Worm (Caenorhabditis elegans) whole organism, young adult: ENCODE results near the gene F40D4.17.

Experiments
- B0019.2 ChIP-seq: fragments of 200-800 bp; sonication (Bioruptor generic); conservative IDR thresholded peaks from 2 replicates; pipeline ENCODE4 v1.3.6; 2022; ENCODE audit warnings: missing genetic modification reagents, missing genetic modification characterization, missing compliant biosample characterization
- F52B5.7 ChIP-seq: sonication (generic microtip); optimal IDR thresholded peaks from 2 replicates; lab custom pipeline; 2016; ENCODE audit warnings: mild to moderate bottlenecking, missing genetic modification characterization, missing compliant biosample characterization
- F55B11.4 ChIP-seq: sonication (generic microtip); optimal IDR thresholded peaks from 2 replicates; lab custom pipeline; 2016; ENCODE audit warnings: missing compliant biosample characterization, missing genetic modification characterization, borderline replicate concordance; ENCODE audit not compliant: insufficient read depth
- F57A8.1 ChIP-seq: fragments of 200-800 bp; sonication (Bioruptor generic); optimal IDR thresholded peaks from 2 replicates; lab custom pipeline; 2018; ENCODE audit warnings: mild to moderate bottlenecking, missing genetic modification characterization, moderate library complexity, missing compliant biosample characterization
- T07F8.4 ChIP-seq: sonication (generic microtip); optimal IDR thresholded peaks from 2 replicates; lab custom pipeline; 2016; ENCODE audit warnings: mild to moderate bottlenecking, missing genetic modification characterization, moderate library complexity, missing compliant biosample characterization
- Y53F4B.3 ChIP-seq: fragments of 200-800 bp; sonication (Bioruptor generic); IDR thresholded peaks from 2 replicates; pipeline ENCODE4 v1.3.6; 2022; ENCODE audit warnings: missing genetic modification reagents, missing genetic modification characterization, missing compliant biosample characterization
- ama-1 ChIP-seq, 3 experiments: fragments of 150-350 bp in 1 of 3; sonication (generic microtip) in 2 of 3; optimal IDR thresholded peaks; 2 replicates each; lab custom pipeline; 2014 to 2018; ENCODE audit warnings: missing biosample characterization in 2 of 3, missing genetic modification characterization in 2 of 3, missing genetic modification reagents in 2 of 3
- ccch-3 ChIP-seq: fragments of 200-800 bp; sonication (Bioruptor generic); optimal IDR thresholded peaks from 2 replicates; lab custom pipeline; 2018; ENCODE audit warnings: mild to moderate bottlenecking, missing genetic modification characterization, missing compliant biosample characterization
- ceh-79 ChIP-seq: sonication (generic microtip); optimal IDR thresholded peaks from 2 replicates; lab custom pipeline; 2017; ENCODE audit warnings: mild to moderate bottlenecking, missing genetic modification characterization, missing compliant biosample characterization
- egrh-3 ChIP-seq: fragments of 200-800 bp; sonication (Bioruptor generic); IDR thresholded peaks from 2 replicates; pipeline ENCODE4 v1.3.6; 2022; ENCODE audit warnings: missing genetic modification reagents, missing genetic modification characterization, missing compliant biosample characterization
- ekl-4 ChIP-seq: fragments of 200-800 bp; sonication (Bioruptor generic); IDR thresholded peaks from 2 replicates; pipeline ENCODE4 v1.3.6; 2022; ENCODE audit warnings: missing genetic modification reagents, missing genetic modification characterization, missing compliant biosample characterization
- hlh-12 ChIP-seq: sonication (generic microtip); optimal IDR thresholded peaks from 2 replicates; lab custom pipeline; 2016; ENCODE audit warnings: missing genetic modification characterization, missing compliant biosample characterization
- hmg-1.2 ChIP-seq: fragments of 200-800 bp; sonication (Bioruptor generic); IDR thresholded peaks from 2 replicates; pipeline ENCODE4 v1.3.6; 2022; ENCODE audit warnings: missing genetic modification reagents, missing genetic modification characterization, missing compliant biosample characterization
- hmg-20 ChIP-seq: fragments of 200-800 bp; sonication (Bioruptor generic); IDR thresholded peaks from 2 replicates; pipeline ENCODE4 v1.3.6; 2022; ENCODE audit warnings: missing genetic modification reagents, missing genetic modification characterization, missing compliant biosample characterization
- lir-1 ChIP-seq: fragments of 200-800 bp; sonication (Bioruptor generic); conservative IDR thresholded peaks from 2 replicates; pipeline ENCODE4 v1.3.6; 2022; ENCODE audit warnings: missing genetic modification reagents, missing genetic modification characterization, missing compliant biosample characterization
- lsy-27 ChIP-seq: sonication (generic microtip); optimal IDR thresholded peaks from 2 replicates; lab custom pipeline; 2017; ENCODE audit warnings: missing genetic modification characterization, mild to moderate bottlenecking, missing compliant biosample characterization, antibody characterized with exemption, missing genotype, borderline replicate concordance; ENCODE audit not compliant: insufficient read depth
- madf-3 ChIP-seq: fragments of 200-800 bp; sonication (Bioruptor generic); IDR thresholded peaks from 2 replicates; pipeline ENCODE4 v1.3.6; 2022; ENCODE audit warnings: missing genetic modification reagents, missing genetic modification characterization, missing compliant biosample characterization
- nhr-120 ChIP-seq: fragments of 200-800 bp; sonication (Bioruptor generic); IDR thresholded peaks from 2 replicates; pipeline ENCODE4 v1.3.6; 2022; ENCODE audit warnings: missing genetic modification characterization, missing compliant biosample characterization
- nhr-27 ChIP-seq: fragments of 200-800 bp; sonication (Bioruptor generic); optimal IDR thresholded peaks from 2 replicates; lab custom pipeline; 2018; ENCODE audit warnings: mild to moderate bottlenecking, missing genetic modification characterization, moderate library complexity, missing compliant biosample characterization
- pha-4 ChIP-seq: fragments of 150-350 bp; sonication (generic microtip); optimal IDR thresholded peaks from 2 replicates; lab custom pipeline; 2014; ENCODE audit warnings: missing biosample characterization, missing genetic modification reagents, missing genetic modification characterization
- rec-8 ChIP-seq, 2 experiments: sonication (generic microtip); optimal IDR thresholded peaks; 2 replicates each; lab custom pipeline; 2016; ENCODE audit warnings: mild to moderate bottlenecking in 2 of 2, missing genetic modification characterization in 2 of 2, missing genetic modification reagents in 2 of 2, missing genotype in 2 of 2, missing biosample characterization in 1 of 2, missing compliant biosample characterization in 1 of 2, moderate library complexity in 1 of 2
- sea-2 ChIP-seq: fragments of 200-800 bp; sonication (Bioruptor generic); IDR thresholded peaks from 2 replicates; pipeline ENCODE4 v1.3.6; 2022; ENCODE audit warnings: missing genetic modification characterization, missing compliant biosample characterization
- snpc-1.1 ChIP-seq: sonication (generic microtip); optimal IDR thresholded peaks from 2 replicates; lab custom pipeline; 2017; ENCODE audit warnings: missing genetic modification characterization, mild to moderate bottlenecking, missing compliant biosample characterization, antibody characterized with exemption, moderate library complexity, missing genotype, missing genetic modification reagents; ENCODE audit not compliant: insufficient read depth
- snpc-4 ChIP-seq, 5 experiments: fragments of 150-350 bp in 1 of 5; sonication (generic microtip) in 4 of 5; optimal IDR thresholded peaks; 2 replicates each; lab custom pipeline; 2014 to 2018; ENCODE audit warnings: missing genetic modification characterization in 5 of 5, missing biosample characterization in 3 of 5, antibody characterized with exemption in 2 of 5, mild to moderate bottlenecking in 2 of 5, missing compliant biosample characterization in 2 of 5, missing genotype in 2 of 5, moderate library complexity in 2 of 5, missing genetic modification reagents in 1 of 5
- unc-130 ChIP-seq: sonication (generic microtip); optimal IDR thresholded peaks from 2 replicates; lab custom pipeline; 2016; ENCODE audit warnings: missing genetic modification reagents, missing genetic modification characterization, missing compliant biosample characterization
- unc-62 ChIP-seq: fragments of 150-350 bp; optimal IDR thresholded peaks from 2 replicates; lab custom pipeline; 2014; ENCODE audit warnings: missing biosample characterization, missing genetic modification reagents, missing genetic modification characterization
- zim-3 ChIP-seq: sonication (generic microtip); optimal IDR thresholded peaks from 2 replicates; lab custom pipeline; 2017; ENCODE audit warnings: mild to moderate bottlenecking, missing genetic modification characterization, moderate library complexity, missing compliant biosample characterization
- ztf-18 ChIP-seq: sonication (generic microtip); optimal IDR thresholded peaks from 2 replicates; lab custom pipeline; 2016; ENCODE audit warnings: missing genotype, mild to moderate bottlenecking, missing genetic modification characterization, missing compliant biosample characterization
- ztf-26 ChIP-seq: sonication (generic microtip); optimal IDR thresholded peaks from 2 replicates; lab custom pipeline; 2017; ENCODE audit warnings: missing genetic modification characterization, missing compliant biosample characterization
- ztf-28 ChIP-seq: fragments of 200-800 bp; sonication (Bioruptor generic); IDR thresholded peaks from 2 replicates; pipeline ENCODE4 v1.3.6; 2022; ENCODE audit warnings: missing genetic modification reagents, missing genetic modification characterization, missing compliant biosample characterization
- ztf-3 ChIP-seq: fragments of 200-800 bp; sonication (Bioruptor generic); optimal IDR thresholded peaks from 2 replicates; lab custom pipeline; 2018; ENCODE audit warnings: mild to moderate bottlenecking, missing genetic modification characterization, missing compliant biosample characterization

The F40D4.17 gene

DNA sequence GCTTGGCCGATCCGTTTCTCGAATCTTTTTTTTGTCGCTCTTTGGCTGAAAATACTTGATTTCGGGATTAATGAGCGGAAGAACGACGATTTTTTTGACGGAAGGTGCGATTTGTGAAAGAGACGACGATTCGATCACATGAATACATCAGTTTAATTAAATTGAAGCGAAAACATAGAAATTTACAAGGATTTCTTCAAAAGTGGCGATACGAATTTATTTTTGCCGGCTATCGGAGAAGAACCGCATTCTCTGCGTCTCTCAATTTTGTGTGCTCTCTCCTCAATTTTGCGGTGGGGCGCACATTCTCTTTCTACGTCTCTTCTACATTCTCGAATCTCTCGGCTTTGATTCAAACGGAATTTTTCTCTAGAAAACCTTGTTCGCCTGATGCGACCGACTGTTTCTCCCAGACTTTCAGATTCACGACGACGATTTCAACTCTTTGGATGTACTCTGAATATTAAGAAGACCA lies at the start of gene F40D4.17:
Gene F40D4.17 (minus strand): TSS at position 51 of the 475 bp plus-strand sequence.
- TF ChIP-seq hmg-1.2 (peak; percentile 96), zim-3 (tag; lab: Kevin White, UChicago) (no peak), snpc-4 (GFP tag; optimal IDR thresholded peaks at IDR 0.05; lab: Kevin White, UChicago) (no peak), snpc-4 (tag; optimal IDR thresholded peaks at IDR 0.05; lab: Kevin White, UChicago) (peak in 1 of 4 experiments; percentile 45), ztf-26 (tag; lab: Kevin White, UChicago) (no peak), lsy-27 (tag; lab: Kevin White, UChicago) (no peak)

DNA sequence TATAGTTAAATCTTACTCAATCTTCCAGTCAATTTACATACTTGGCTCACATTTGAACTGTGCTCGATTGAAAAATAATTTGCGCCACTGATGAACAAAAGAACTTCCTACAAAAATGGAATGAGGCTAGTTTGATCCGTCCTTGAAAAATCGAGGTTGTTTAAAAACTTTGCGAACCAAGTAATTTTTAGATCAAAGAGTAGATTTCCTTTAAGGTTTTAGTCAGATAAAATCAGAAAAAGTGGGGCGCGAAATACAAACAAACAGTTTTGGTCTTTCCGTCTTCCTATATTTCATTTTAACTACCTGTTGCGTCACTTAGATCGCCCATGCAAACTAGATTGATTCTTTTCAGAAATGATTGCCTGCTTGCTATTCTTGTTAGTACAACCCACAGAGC lies 46.6 kb upstream of the F40D4.17 start, which contains the start of gene Y68A4A.10:
Gene Y68A4A.10 (plus strand): TSS at position 301 of the 400 bp plus-strand sequence.
- TF ChIP-seq hlh-12 (no peak), pha-4 (tag; lab: Kevin White, UChicago) (no peak), madf-3 (GFP tag; lab: Robert Waterston, UW) (no peak), unc-62 (no peak), rec-8 (tag; optimal IDR thresholded peaks at IDR 0.05; lab: Kevin White, UChicago) (no peak), snpc-4 (GFP tag; optimal IDR thresholded peaks at IDR 0.05; lab: Kevin White, UChicago) (no peak), snpc-4 (tag; optimal IDR thresholded peaks at IDR 0.05; lab: Kevin White, UChicago) (no peak), F55B11.4 (tag; lab: Kevin White, UChicago) (no peak), ekl-4 (no peak), F57A8.1 (GFP tag; lab: Kevin White, UChicago) (no peak), ztf-28 (no peak), nhr-120 (GFP tag; lab: Robert Waterston, UW) (no peak), egrh-3 (GFP tag; lab: Robert Waterston, UW) (no peak), hmg-1.2 (no peak), ztf-18 (no peak), F52B5.7 (tag; lab: Kevin White, UChicago) (no peak), ceh-79 (no peak)
- TF ChIP-seq, all 124 proteins: peak for 0

DNA sequence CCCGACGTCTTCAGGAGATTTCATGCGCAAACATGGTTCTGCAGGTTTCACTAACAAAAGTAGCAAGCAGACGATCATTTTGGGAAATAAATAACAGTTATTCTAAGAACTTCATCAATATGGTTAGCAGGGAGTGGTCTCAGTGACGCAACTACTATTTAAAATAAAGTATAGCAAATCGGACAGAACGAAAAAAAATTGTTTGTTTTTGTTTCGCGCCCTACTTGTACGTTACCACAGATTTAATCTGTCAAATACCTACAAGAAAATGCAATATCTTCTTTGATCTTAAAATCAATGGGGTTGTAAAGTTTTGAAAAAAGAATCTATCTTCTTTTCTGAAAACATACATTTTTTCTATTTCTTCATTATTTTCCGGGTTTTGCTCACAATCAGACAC lies 43.7 kb upstream of the F40D4.17 start, which contains the start of gene srz-96:
Gene srz-96 (plus strand): TSS at position 301 of the 400 bp plus-strand sequence.
- TF ChIP-seq lir-1 = no peak
- TF ChIP-seq B0019.2 (GFP tag; lab: Robert Waterston, UW) = no peak
- TF ChIP-seq T07F8.4 = no peak
- no peak for TF ChIP-seq hmg-20
- TF ChIP-seq sea-2 (GFP tag; lab: Robert Waterston, UW) = no peak
- TF ChIP-seq unc-130 (GFP tag; lab: Kevin White, UChicago) = no peak
- no peak for TF ChIP-seq nhr-27 (tag; lab: Kevin White, UChicago)
- TF ChIP-seq snpc-1.1 = no peak
- no peak for TF ChIP-seq ccch-3 (GFP tag; lab: Kevin White, UChicago)
- TF ChIP-seq ama-1 (optimal IDR thresholded peaks at IDR 0.05; lab: Kevin White, UChicago) = no peak
- no peak for TF ChIP-seq ama-1 (GFP tag; optimal IDR thresholded peaks at IDR 0.05; lab: Kevin White, UChicago)
- no peak for TF ChIP-seq Y53F4B.3

DNA sequence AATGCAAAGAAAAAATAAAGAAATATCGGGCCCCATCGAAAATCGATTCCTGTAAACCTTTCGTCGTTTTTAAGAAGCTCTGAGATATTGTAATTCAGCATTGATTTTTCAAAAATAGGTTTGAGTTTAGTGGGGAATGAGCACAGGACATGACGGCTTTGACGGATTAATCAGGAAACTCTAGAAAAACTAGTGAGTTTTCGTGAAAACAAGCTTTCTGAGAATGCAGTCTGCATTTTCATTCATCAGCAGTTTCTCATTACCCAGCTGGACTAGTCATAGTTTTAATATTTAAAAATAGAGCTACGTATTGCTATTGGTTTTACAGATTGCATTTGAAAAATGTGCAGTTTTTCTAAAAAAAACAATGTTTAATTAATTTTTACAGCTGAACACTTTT lies 37.0 kb upstream of the F40D4.17 start, which contains the start of gene srz-47:
Gene srz-47 (minus strand): TSS at position 101 of the 400 bp plus-strand sequence.
- TF ChIP-seq ztf-3 (GFP tag; lab: Kevin White, UChicago) (no peak), ekl-4 (no peak), Y53F4B.3 (no peak), ztf-28 (no peak), F55B11.4 (tag; lab: Kevin White, UChicago) (no peak), rec-8 (tag; optimal IDR thresholded peaks at IDR 0.05; lab: Kevin White, UChicago) (no peak)
